Worm (Caenorhabditis elegans) whole organism, early embryonic: ENCODE data around the gene col-17.

Source experiments
- B0310.2 ChIP-seq: sonication (generic microtip); optimal IDR thresholded peaks from 2 replicates; lab custom pipeline; 2016; ENCODE audit warnings: mild to moderate bottlenecking, missing genetic modification characterization, missing compliant biosample characterization
- ama-1 ChIP-seq: fragments of 150-350 bp; optimal IDR thresholded peaks from 2 replicates; lab custom pipeline; 2014
- ceh-13 ChIP-seq: fragments of 200-800 bp; sonication (Bioruptor generic); optimal IDR thresholded peaks from 2 replicates; lab custom pipeline; 2018; ENCODE audit warnings: mild to moderate bottlenecking, missing genetic modification characterization, missing compliant biosample characterization
- ceh-36 ChIP-seq: sonication (generic microtip); optimal IDR thresholded peaks from 2 replicates; lab custom pipeline; 2016; ENCODE audit warnings: missing genetic modification characterization, inconsistent platforms, missing compliant biosample characterization
- ets-7 ChIP-seq: sonication (generic microtip); optimal IDR thresholded peaks from 2 replicates; lab custom pipeline; 2016; ENCODE audit warnings: missing genotype, missing genetic modification characterization, missing compliant biosample characterization
- flt-1 ChIP-seq: fragments of 200-800 bp; sonication (Bioruptor generic); IDR thresholded peaks from 2 replicates; pipeline ENCODE4 v1.3.6; 2022; ENCODE audit warnings: missing genetic modification characterization, missing compliant biosample characterization
- hmbx-1 ChIP-seq: sonication (generic microtip); optimal IDR thresholded peaks from 2 replicates; lab custom pipeline; 2016; ENCODE audit warnings: mild to moderate bottlenecking, missing genetic modification characterization, missing compliant biosample characterization
- pes-1 ChIP-seq: fragments of 200-800 bp; sonication (Bioruptor generic); IDR thresholded peaks from 2 replicates; pipeline ENCODE4 v1.3.6; 2022; ENCODE audit warnings: missing genetic modification reagents, missing genetic modification characterization, missing compliant biosample characterization
- scrt-1 ChIP-seq: fragments of 200-800 bp; sonication (Bioruptor generic); IDR thresholded peaks from 2 replicates; pipeline ENCODE4 v1.3.6; 2022; ENCODE audit warnings: missing genetic modification characterization, missing compliant biosample characterization
- sea-1 ChIP-seq: fragments of 200-800 bp; sonication (Bioruptor generic); conservative IDR thresholded peaks from 2 replicates; pipeline ENCODE4 v1.3.6; 2022; ENCODE audit warnings: missing genetic modification characterization, missing compliant biosample characterization
- tbx-11 ChIP-seq: fragments of 200-800 bp; sonication (Bioruptor generic); IDR thresholded peaks from 2 replicates; pipeline ENCODE4 v1.3.6; 2022; ENCODE audit warnings: missing genetic modification characterization, missing compliant biosample characterization
- tbx-37 ChIP-seq: fragments of 200-800 bp; sonication (Bioruptor generic); conservative IDR thresholded peaks from 2 replicates; pipeline ENCODE4 v1.3.6; 2022; ENCODE audit warnings: missing genetic modification reagents, missing genetic modification characterization, missing compliant biosample characterization
- tra-4 ChIP-seq: sonication (generic microtip); optimal IDR thresholded peaks from 2 replicates; lab custom pipeline; 2017; ENCODE audit warnings: missing genetic modification characterization, missing compliant biosample characterization

- TF ChIP-seq ama-1 (lab: Kevin White, UChicago), result no peak
- TF ChIP-seq sea-1 (GFP tag; lab: Robert Waterston, UW), result no peak
- TF ChIP-seq ets-7 (tag; lab: Kevin White, UChicago), result no peak
- no peak for TF ChIP-seq tra-4 (tag; lab: Kevin White, UChicago)
- TF ChIP-seq flt-1 (GFP tag; lab: Robert Waterston, UW), result no peak
- TF ChIP-seq ceh-13 (GFP tag; lab: Kevin White, UChicago), result no peak
- no peak for TF ChIP-seq scrt-1
- TF ChIP-seq tbx-37 (GFP tag; lab: Robert Waterston, UW), result no peak
- TF ChIP-seq pes-1 (GFP tag; lab: Robert Waterston, UW), result no peak
- no peak for TF ChIP-seq tbx-11
- no peak for TF ChIP-seq hmbx-1 (tag; lab: Kevin White, UChicago)
- no peak for TF ChIP-seq ceh-36 (tag; lab: Kevin White, UChicago)
- TF ChIP-seq B0310.2 (tag; lab: Kevin White, UChicago), result no peak
Observed at ce11 chrII:4871834-4872233, 4.5 kb upstream of the col-17 start.
